Fruit fly (Drosophila melanogaster): ENCODE results near the gene E5.

DNA sequence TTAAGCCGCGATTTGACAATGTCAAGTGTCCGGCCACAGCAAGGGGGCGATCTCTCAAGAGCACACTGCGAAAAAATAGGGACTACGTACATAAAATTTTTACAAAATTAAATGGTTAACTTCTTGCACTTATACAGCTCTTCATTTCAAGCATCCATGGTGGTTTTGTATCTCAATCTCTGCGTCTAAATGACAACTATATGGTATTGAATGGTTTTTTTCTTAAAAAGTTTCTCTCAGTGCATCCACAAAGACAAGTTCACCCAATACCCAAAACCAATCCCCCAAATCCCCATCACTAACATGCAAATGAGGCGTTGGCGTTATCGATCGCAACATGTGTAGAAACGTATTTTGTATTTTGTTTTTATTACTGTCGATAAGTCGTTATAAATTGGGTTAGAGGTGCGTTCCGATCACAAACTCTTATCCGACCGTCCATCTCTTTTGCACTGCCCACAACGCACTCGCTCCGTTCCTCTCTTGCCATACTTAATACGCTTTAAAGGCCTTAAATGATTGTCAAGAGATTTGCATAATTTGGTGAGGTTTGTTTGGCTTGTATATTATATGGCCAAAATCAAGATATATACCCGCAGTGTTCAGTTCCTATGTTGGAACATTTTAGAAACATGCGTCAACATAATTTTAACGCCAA, 40.2 kb upstream of the E5 start:
- no peak for TF ChIP-seq sage (GFP tag; optimal IDR thresholded peaks at IDR 0.05)
- no peak for TF ChIP-seq pan (optimal IDR thresholded peaks at IDR 0.05)
- no peak for TF ChIP-seq Hr78 (GFP tag; optimal IDR thresholded peaks at IDR 0.05)
